Worm (Caenorhabditis elegans) whole organism, L3 larva: ENCODE data around the gene wrb-1.
A peak's percentile ranks its signal among the peaks of the same experiment; 100 is the strongest.

Source experiments
- ZK546.5 ChIP-seq: sonication (generic microtip); optimal IDR thresholded peaks from 2 replicates; lab custom pipeline; 2017; ENCODE audit warnings: missing biosample characterization, missing genetic modification characterization
- aly-2 ChIP-seq: fragments of 150-350 bp; optimal IDR thresholded peaks from 2 replicates; lab custom pipeline; 2014; ENCODE audit warnings: missing biosample characterization, missing genetic modification characterization
- ama-1 ChIP-seq: fragments of 150-350 bp; optimal IDR thresholded peaks from 2 replicates; lab custom pipeline; 2018
- ceh-16 ChIP-seq: sonication (generic microtip); optimal IDR thresholded peaks from 2 replicates; lab custom pipeline; 2017; ENCODE audit warnings: missing biosample characterization, missing genetic modification characterization
- ceh-28 ChIP-seq: fragments of 150-350 bp; optimal IDR thresholded peaks from 2 replicates; lab custom pipeline; 2014; ENCODE audit warnings: missing biosample characterization, missing genetic modification reagents, missing genetic modification characterization
- ceh-82 ChIP-seq: fragments of 150-350 bp; optimal IDR thresholded peaks from 2 replicates; lab custom pipeline; 2014; ENCODE audit warnings: missing biosample characterization, missing genetic modification characterization
- daf-12 ChIP-seq: fragments of 150-350 bp; optimal IDR thresholded peaks from 2 replicates; lab custom pipeline; 2014; ENCODE audit warnings: missing biosample characterization, missing genetic modification reagents, missing genetic modification characterization
- egl-27 ChIP-seq: sonication (generic microtip); optimal IDR thresholded peaks from 4 replicates; lab custom pipeline; 2017; ENCODE audit warnings: missing biosample characterization, missing genetic modification reagents, missing genetic modification characterization
- egl-5 ChIP-seq: fragments of 150-350 bp; optimal IDR thresholded peaks from 2 replicates; lab custom pipeline; 2017; ENCODE audit warnings: missing biosample characterization, missing genetic modification reagents, missing genetic modification characterization, inconsistent platforms
- elt-2 ChIP-seq: sonication (generic microtip); optimal IDR thresholded peaks from 2 replicates; lab custom pipeline; 2016; ENCODE audit warnings: missing genetic modification reagents, mild to moderate bottlenecking, missing genetic modification characterization, missing compliant biosample characterization
- eor-1 ChIP-seq, 2 experiments: fragments of 150-350 bp; optimal IDR thresholded peaks; 2 replicates each; lab custom pipeline; 2014 to 2018; ENCODE audit warnings: missing biosample characterization in 2 of 2, missing genetic modification characterization in 2 of 2
- fkh-10 ChIP-seq: sonication (generic microtip); optimal IDR thresholded peaks from 2 replicates; lab custom pipeline; 2017; ENCODE audit warnings: missing biosample characterization, missing genetic modification reagents, missing genetic modification characterization
- fos-1 ChIP-seq: fragments of 150-350 bp; optimal IDR thresholded peaks from 2 replicates; lab custom pipeline; 2014; ENCODE audit warnings: missing biosample characterization, missing genetic modification characterization
- hmg-11 ChIP-seq: sonication (generic microtip); optimal IDR thresholded peaks from 2 replicates; lab custom pipeline; 2016; ENCODE audit warnings: missing genetic modification characterization, missing compliant biosample characterization
- jun-1 ChIP-seq: fragments of 150-350 bp; optimal IDR thresholded peaks from 2 replicates; lab custom pipeline; 2014; ENCODE audit warnings: missing biosample characterization, missing genetic modification reagents, missing genetic modification characterization
- lin-15B ChIP-seq: fragments of 150-350 bp; optimal IDR thresholded peaks from 2 replicates; lab custom pipeline; 2014; ENCODE audit warnings: missing biosample characterization, missing genetic modification characterization
- lin-39 ChIP-seq: fragments of 150-350 bp; optimal IDR thresholded peaks from 2 replicates; lab custom pipeline; 2018; ENCODE audit warnings: missing biosample characterization, missing genetic modification reagents, missing genetic modification characterization
- lsy-12 ChIP-seq: sonication (generic microtip); optimal IDR thresholded peaks from 2 replicates; lab custom pipeline; 2016; ENCODE audit warnings: mild to moderate bottlenecking, missing genetic modification characterization, missing compliant biosample characterization
- mdl-1 ChIP-seq: fragments of 150-350 bp; optimal IDR thresholded peaks from 2 replicates; lab custom pipeline; 2014; ENCODE audit warnings: missing biosample characterization, missing genetic modification characterization
- mml-1 ChIP-seq: fragments of 150-350 bp; sonication (generic microtip); optimal IDR thresholded peaks from 3 replicates; lab custom pipeline; 2014; ENCODE audit warnings: missing biosample characterization, missing genetic modification characterization
- nfya-1 ChIP-seq: sonication (generic microtip); optimal IDR thresholded peaks from 2 replicates; lab custom pipeline; 2017; ENCODE audit warnings: missing genetic modification characterization, mild to moderate bottlenecking, missing compliant biosample characterization, antibody characterized with exemption, moderate library complexity; ENCODE audit not compliant: insufficient read depth
- nhr-11 ChIP-seq: fragments of 150-350 bp; optimal IDR thresholded peaks from 2 replicates; lab custom pipeline; 2014; ENCODE audit warnings: missing biosample characterization, missing genetic modification characterization
- nhr-12 ChIP-seq: fragments of 150-350 bp; optimal IDR thresholded peaks from 2 replicates; lab custom pipeline; 2014; ENCODE audit warnings: missing biosample characterization, missing genetic modification characterization
- nhr-23 ChIP-seq: fragments of 150-350 bp; optimal IDR thresholded peaks from 2 replicates; lab custom pipeline; 2014; ENCODE audit warnings: missing biosample characterization, missing genetic modification reagents, missing genetic modification characterization
- nhr-237 ChIP-seq: fragments of 150-350 bp; optimal IDR thresholded peaks from 2 replicates; lab custom pipeline; 2014; ENCODE audit warnings: missing biosample characterization, missing genetic modification characterization
- nhr-25 ChIP-seq: sonication (generic microtip); optimal IDR thresholded peaks from 2 replicates; lab custom pipeline; 2017; ENCODE audit warnings: missing biosample characterization, missing genetic modification characterization
- nhr-28 ChIP-seq: fragments of 150-350 bp; optimal IDR thresholded peaks from 2 replicates; lab custom pipeline; 2014; ENCODE audit warnings: missing biosample characterization, missing genetic modification characterization
- nhr-43 ChIP-seq: sonication (generic microtip); optimal IDR thresholded peaks from 2 replicates; lab custom pipeline; 2016; ENCODE audit warnings: mild to moderate bottlenecking, missing genetic modification characterization, missing compliant biosample characterization; ENCODE audit not compliant: poor library complexity, severe bottlenecking
- nhr-67 ChIP-seq: fragments of 150-350 bp; optimal IDR thresholded peaks from 2 replicates; lab custom pipeline; 2014; ENCODE audit warnings: missing biosample characterization, missing genetic modification characterization
- nhr-77 ChIP-seq: fragments of 150-350 bp; optimal IDR thresholded peaks from 2 replicates; lab custom pipeline; 2014; ENCODE audit warnings: missing biosample characterization, missing genetic modification characterization
- pha-4 ChIP-seq: fragments of 150-350 bp; optimal IDR thresholded peaks from 2 replicates; lab custom pipeline; 2014; ENCODE audit warnings: missing biosample characterization, missing genetic modification reagents, missing genetic modification characterization
- pqm-1 ChIP-seq: fragments of 150-350 bp; optimal IDR thresholded peaks from 2 replicates; lab custom pipeline; 2017; ENCODE audit warnings: missing biosample characterization, missing genetic modification characterization, inconsistent platforms
- skn-1 ChIP-seq: fragments of 150-350 bp; optimal IDR thresholded peaks from 2 replicates; lab custom pipeline; 2014; ENCODE audit warnings: missing biosample characterization, missing genetic modification characterization
- snpc-4 ChIP-seq: fragments of 150-350 bp; optimal IDR thresholded peaks from 2 replicates; lab custom pipeline; 2014; ENCODE audit warnings: missing biosample characterization, missing genetic modification characterization
- unc-62 ChIP-seq: fragments of 150-350 bp; sonication (generic microtip); optimal IDR thresholded peaks from 4 replicates; lab custom pipeline; 2014; ENCODE audit warnings: missing biosample characterization, missing genetic modification reagents, missing genetic modification characterization
- zag-1 ChIP-seq: fragments of 150-350 bp; optimal IDR thresholded peaks from 2 replicates; lab custom pipeline; 2014; ENCODE audit warnings: missing biosample characterization, missing genetic modification characterization
- ztf-4 ChIP-seq: fragments of 150-350 bp; optimal IDR thresholded peaks from 2 replicates; lab custom pipeline; 2014; ENCODE audit warnings: missing biosample characterization, missing genetic modification characterization

wrb-1 gene

ce11 chrV:1158247-1158646 is 37.6 kb upstream of the wrb-1 start:
- peak; percentile 33 for TF ChIP-seq nhr-43 (tag; lab: Kevin White, UChicago)
- TF ChIP-seq zag-1 (tag; lab: Kevin White, UChicago) = no peak
- no peak for TF ChIP-seq nhr-28 (tag; lab: Kevin White, UChicago)
- TF ChIP-seq unc-62 = no peak
- TF ChIP-seq hmg-11 (tag; lab: Kevin White, UChicago) = no peak
- TF ChIP-seq daf-12 = no peak
- TF ChIP-seq lsy-12 (tag; lab: Kevin White, UChicago) = peak; percentile 70
- TF ChIP-seq ama-1 = peak; percentile 75
- peak; percentile 64 for TF ChIP-seq ztf-4 (tag; lab: Kevin White, UChicago)
- no peak for TF ChIP-seq nhr-25 (tag; lab: Kevin White, UChicago)
- TF ChIP-seq elt-2 = no peak

- TF ChIP-seq skn-1 (tag; lab: Kevin White, UChicago) = no peak
- TF ChIP-seq lin-39 (tag; lab: Kevin White, UChicago) = no peak
- TF ChIP-seq mml-1 (tag; lab: Kevin White, UChicago) = no peak
- no peak for TF ChIP-seq ZK546.5
- no peak for TF ChIP-seq ztf-4 (tag; lab: Kevin White, UChicago)
- no peak for TF ChIP-seq fos-1 (tag; lab: Kevin White, UChicago)
- no peak for TF ChIP-seq ceh-82 (tag; lab: Kevin White, UChicago)
- TF ChIP-seq pha-4 (tag; lab: Kevin White, UChicago) = no peak
- TF ChIP-seq snpc-4 (tag; lab: Kevin White, UChicago) = no peak
- no peak for TF ChIP-seq nhr-12 (tag; lab: Kevin White, UChicago)
These were observed 35.2 kb upstream of the wrb-1 start for ce11 chrV:1160716-1161115.

ce11 chrV:1164196-1164691 is 31.6 kb upstream of the wrb-1 start, which contains the start of gene T21H3.5:
TSS of gene T21H3.5 (minus strand) at chrV:1164293.
- TF ChIP-seq nfya-1 (tag; lab: Kevin White, UChicago) (no peak), nhr-25 (tag; lab: Kevin White, UChicago) (peak; percentile 12)

- no peak for TF ChIP-seq mdl-1 (tag; lab: Kevin White, UChicago)
- TF ChIP-seq pqm-1 (tag; lab: Kevin White, UChicago) = no peak
- TF ChIP-seq nhr-25 (tag; lab: Kevin White, UChicago) = no peak
- no peak for TF ChIP-seq nhr-11 (tag; lab: Kevin White, UChicago)
- no peak for TF ChIP-seq nhr-67 (tag; lab: Kevin White, UChicago)
- no peak for TF ChIP-seq fkh-10
- TF ChIP-seq unc-62 = no peak
- TF ChIP-seq ceh-82 (tag; lab: Kevin White, UChicago) = no peak
- TF ChIP-seq lin-39 (tag; lab: Kevin White, UChicago) = no peak
- TF ChIP-seq eor-1 (tag; optimal IDR thresholded peaks at IDR 0.05; lab: Kevin White, UChicago) = no peak
- TF ChIP-seq jun-1 = no peak
- TF ChIP-seq egl-27 = no peak
- no peak for TF ChIP-seq nhr-237 (tag; lab: Kevin White, UChicago)
- no peak for TF ChIP-seq nhr-28 (tag; lab: Kevin White, UChicago)
- no peak for TF ChIP-seq nhr-23
- TF ChIP-seq fos-1 (tag; lab: Kevin White, UChicago) = no peak
These were observed 30.6 kb upstream of the wrb-1 start, which contains the start of gene ptr-16 for ce11 chrV:1165090-1165761. TSS of gene ptr-16 (plus strand) at chrV:1165711.

- no peak for TF ChIP-seq ceh-28 (tag; lab: Kevin White, UChicago)
- TF ChIP-seq elt-2 = no peak
- no peak for TF ChIP-seq fkh-10
- no peak for TF ChIP-seq nhr-25 (tag; lab: Kevin White, UChicago)
- TF ChIP-seq egl-5 (tag; lab: Kevin White, UChicago) = no peak
- no peak for TF ChIP-seq nhr-12 (tag; lab: Kevin White, UChicago)
- TF ChIP-seq aly-2 = no peak
- TF ChIP-seq ceh-82 (tag; lab: Kevin White, UChicago) = no peak
- TF ChIP-seq nfya-1 (tag; lab: Kevin White, UChicago) = no peak
- no peak for TF ChIP-seq ztf-4 (tag; lab: Kevin White, UChicago)
- TF ChIP-seq nhr-67 (tag; lab: Kevin White, UChicago) = no peak
- TF ChIP-seq lsy-12 (tag; lab: Kevin White, UChicago) = no peak
- TF ChIP-seq mdl-1 (tag; lab: Kevin White, UChicago) = no peak
- no peak for TF ChIP-seq ZK546.5
- TF ChIP-seq ceh-16 (tag; lab: Kevin White, UChicago) = no peak
- TF ChIP-seq nhr-77 (tag; lab: Kevin White, UChicago) = no peak
- TF ChIP-seq nhr-28 (tag; lab: Kevin White, UChicago) = no peak
- no peak for TF ChIP-seq lin-15B (tag; lab: Kevin White, UChicago)
- TF ChIP-seq egl-27 = no peak
These were observed 25.3 kb upstream of the wrb-1 start for ce11 chrV:1170591-1170990.
